Worm (Caenorhabditis elegans) whole organism, L1 larva: ENCODE measurements around the gene F08C6.5.

Experiments
- C04F5.9 ChIP-seq: sonication (generic microtip); optimal IDR thresholded peaks from 2 replicates; lab custom pipeline; 2016; ENCODE audit warnings: missing genetic modification characterization, missing compliant biosample characterization
- C16A3.4 ChIP-seq: fragments of 150-350 bp; optimal IDR thresholded peaks from 2 replicates; lab custom pipeline; 2014; ENCODE audit warnings: missing biosample characterization, missing genetic modification characterization
- F16B12.6 ChIP-seq: fragments of 150-350 bp; optimal IDR thresholded peaks from 2 replicates; lab custom pipeline; 2014; ENCODE audit warnings: missing biosample characterization, missing genetic modification characterization
- Y116A8C.19 ChIP-seq: sonication (generic microtip); optimal IDR thresholded peaks from 2 replicates; lab custom pipeline; 2016; ENCODE audit warnings: missing compliant biosample characterization, missing genetic modification characterization, borderline replicate concordance
- blmp-1 ChIP-seq: fragments of 150-350 bp; optimal IDR thresholded peaks from 2 replicates; lab custom pipeline; 2014; ENCODE audit warnings: missing biosample characterization, missing genetic modification characterization
- ceh-63 ChIP-seq: fragments of 200-800 bp; sonication (Bioruptor generic); optimal IDR thresholded peaks from 2 replicates; lab custom pipeline; 2018; ENCODE audit warnings: mild to moderate bottlenecking, missing genetic modification characterization, missing compliant biosample characterization
- ceh-90 ChIP-seq: sonication (generic microtip); optimal IDR thresholded peaks from 2 replicates; lab custom pipeline; 2016; ENCODE audit warnings: missing genetic modification characterization, missing compliant biosample characterization
- dsc-1 ChIP-seq: sonication (generic microtip); optimal IDR thresholded peaks from 2 replicates; lab custom pipeline; 2016; ENCODE audit warnings: mild to moderate bottlenecking, missing genetic modification characterization, missing compliant biosample characterization
- efl-1 ChIP-seq, 4 experiments: fragments of 150-350 bp; optimal IDR thresholded peaks in 3 of 4; peaks in 1 of 4; 1 replicate in 1 of 4; 2 replicates in 3 of 4; lab custom pipeline; 2014; ENCODE audit warnings: missing biosample characterization in 2 of 4, missing genetic modification characterization in 2 of 4, missing genetic modification reagents in 2 of 4
- egl-13 ChIP-seq: sonication (generic microtip); optimal IDR thresholded peaks from 2 replicates; lab custom pipeline; 2016; ENCODE audit warnings: missing genotype, missing genetic modification reagents, missing genetic modification characterization, missing compliant biosample characterization
- fkh-10 ChIP-seq: sonication (generic microtip); optimal IDR thresholded peaks from 2 replicates; lab custom pipeline; 2017; ENCODE audit warnings: missing biosample characterization, missing genetic modification reagents, missing genetic modification characterization
- fkh-4 ChIP-seq: sonication (generic microtip); optimal IDR thresholded peaks from 2 replicates; lab custom pipeline; 2016; ENCODE audit warnings: missing compliant biosample characterization, missing genetic modification characterization, borderline replicate concordance
- fos-1 ChIP-seq: fragments of 150-350 bp; optimal IDR thresholded peaks from 2 replicates; lab custom pipeline; 2014; ENCODE audit warnings: missing biosample characterization, missing genetic modification characterization
- grh-1 ChIP-seq: fragments of 200-800 bp; sonication (Bioruptor generic); IDR thresholded peaks from 2 replicates; pipeline ENCODE4 v1.3.6; 2022; ENCODE audit warnings: missing genetic modification reagents, missing genetic modification characterization, missing compliant biosample characterization
- hlh-4 ChIP-seq: sonication (generic microtip); optimal IDR thresholded peaks from 2 replicates; lab custom pipeline; 2016; ENCODE audit warnings: mild to moderate bottlenecking, missing genetic modification characterization, missing compliant biosample characterization
- hpl-2 ChIP-seq: fragments of 150-350 bp; optimal IDR thresholded peaks from 2 replicates; lab custom pipeline; 2014; ENCODE audit warnings: missing biosample characterization, missing genetic modification reagents, missing genetic modification characterization
- isw-1 ChIP-seq: fragments of 200-800 bp; sonication (Bioruptor generic); IDR thresholded peaks from 2 replicates; pipeline ENCODE4 v1.3.6; 2022; ENCODE audit warnings: missing genetic modification characterization, missing compliant biosample characterization
- lin-13 ChIP-seq: fragments of 150-350 bp; optimal IDR thresholded peaks from 2 replicates; lab custom pipeline; 2014; ENCODE audit warnings: missing biosample characterization, missing genetic modification reagents, missing genetic modification characterization
- lin-14 ChIP-seq: fragments of 200-800 bp; sonication (Bioruptor generic); optimal IDR thresholded peaks from 2 replicates; lab custom pipeline; 2018; ENCODE audit warnings: mild to moderate bottlenecking, missing genetic modification characterization, moderate library complexity, missing compliant biosample characterization
- lir-3 ChIP-seq: sonication (generic microtip); optimal IDR thresholded peaks from 2 replicates; lab custom pipeline; 2016; ENCODE audit warnings: mild to moderate bottlenecking, missing genetic modification characterization, moderate library complexity, missing compliant biosample characterization; ENCODE audit not compliant: poor library complexity
- lsy-2 ChIP-seq, 2 experiments: fragments of 150-350 bp; optimal IDR thresholded peaks; 2 replicates each; lab custom pipeline; 2014; ENCODE audit warnings: missing biosample characterization in 2 of 2, missing genetic modification characterization in 2 of 2
- mep-1 ChIP-seq: fragments of 150-350 bp; optimal IDR thresholded peaks from 2 replicates; lab custom pipeline; 2014; ENCODE audit warnings: missing biosample characterization, missing genetic modification characterization
- nhr-11 ChIP-seq: fragments of 150-350 bp; optimal IDR thresholded peaks from 2 replicates; lab custom pipeline; 2014; ENCODE audit warnings: missing biosample characterization, missing genetic modification characterization
- nhr-20 ChIP-seq: sonication (generic microtip); optimal IDR thresholded peaks from 2 replicates; lab custom pipeline; 2016; ENCODE audit warnings: mild to moderate bottlenecking, missing genetic modification characterization, missing compliant biosample characterization
- nhr-237 ChIP-seq: fragments of 150-350 bp; optimal IDR thresholded peaks from 2 replicates; lab custom pipeline; 2014; ENCODE audit warnings: missing biosample characterization, missing genetic modification characterization
- nhr-47 ChIP-seq: sonication (generic microtip); optimal IDR thresholded peaks from 2 replicates; lab custom pipeline; 2016; ENCODE audit warnings: mild to moderate bottlenecking, missing genetic modification characterization, moderate library complexity, missing compliant biosample characterization
- nhr-71 ChIP-seq: sonication (generic microtip); optimal IDR thresholded peaks from 2 replicates; lab custom pipeline; 2016; ENCODE audit warnings: mild to moderate bottlenecking, missing genetic modification characterization, moderate library complexity, missing compliant biosample characterization
- nhr-76 ChIP-seq: sonication (generic microtip); optimal IDR thresholded peaks from 2 replicates; lab custom pipeline; 2017; ENCODE audit warnings: missing biosample characterization, missing genetic modification characterization
- nhr-77 ChIP-seq: fragments of 150-350 bp; optimal IDR thresholded peaks from 2 replicates; lab custom pipeline; 2014; ENCODE audit warnings: missing biosample characterization, missing genetic modification characterization
- nhr-85 ChIP-seq: sonication (generic microtip); peaks from one replicate; lab custom pipeline; 2016; ENCODE audit warnings: missing genetic modification characterization, inconsistent platforms, missing compliant biosample characterization
- pax-3 ChIP-seq: fragments of 200-800 bp; sonication (Bioruptor generic); optimal IDR thresholded peaks from 2 replicates; lab custom pipeline; 2018; ENCODE audit warnings: mild to moderate bottlenecking, missing genetic modification characterization, moderate library complexity, missing compliant biosample characterization
- rnt-1 ChIP-seq: sonication (generic microtip); optimal IDR thresholded peaks from 2 replicates; lab custom pipeline; 2016; ENCODE audit warnings: mild to moderate bottlenecking, missing genetic modification characterization, moderate library complexity, missing compliant biosample characterization
- sox-4 ChIP-seq: sonication (generic microtip); optimal IDR thresholded peaks from 2 replicates; lab custom pipeline; 2016; ENCODE audit warnings: missing genetic modification characterization, missing compliant biosample characterization
- tbx-2 ChIP-seq: sonication (generic microtip); optimal IDR thresholded peaks from 2 replicates; lab custom pipeline; 2016; ENCODE audit warnings: missing genetic modification characterization, missing compliant biosample characterization
- unc-62 ChIP-seq: fragments of 150-350 bp; optimal IDR thresholded peaks from 2 replicates; lab custom pipeline; 2014; ENCODE audit warnings: missing biosample characterization, missing genetic modification reagents, missing genetic modification characterization
- unc-86 ChIP-seq: sonication (generic microtip); optimal IDR thresholded peaks from 2 replicates; lab custom pipeline; 2016; ENCODE audit warnings: missing genetic modification characterization, missing compliant biosample characterization
- unc-98 ChIP-seq: fragments of 200-800 bp; sonication (Bioruptor generic); IDR thresholded peaks from 2 replicates; pipeline ENCODE4 v1.3.6; 2022; ENCODE audit warnings: missing genetic modification characterization, missing compliant biosample characterization

F08C6.5 gene

DNA sequence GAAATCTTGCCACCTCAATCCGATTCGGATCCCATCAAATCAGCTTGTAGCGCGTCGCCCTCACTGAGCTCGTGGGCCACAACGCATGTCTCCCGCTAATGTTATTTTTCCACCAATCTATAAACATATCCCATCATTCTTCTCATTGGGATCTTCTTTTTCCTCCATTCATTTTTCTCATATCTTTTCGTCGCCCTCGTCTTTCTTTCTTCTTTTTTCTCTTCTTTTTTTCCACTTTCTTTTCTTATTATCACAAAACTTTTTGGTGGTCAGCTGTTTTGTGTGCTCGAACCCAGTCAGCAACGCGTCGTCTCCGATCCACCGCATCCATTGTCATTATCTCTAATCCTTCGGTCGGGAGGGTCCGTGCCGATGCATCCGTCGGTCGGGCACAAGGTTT, 35.4 kb upstream of the F08C6.5 start (continued):
- TF ChIP-seq tbx-2 (tag; lab: Kevin White, UChicago): no peak
- TF ChIP-seq lsy-2 (tag; optimal IDR thresholded peaks at IDR 0.05; lab: Kevin White, UChicago): peak in 1 of 2 experiments; percentile 32
- no peak for TF ChIP-seq hpl-2 (GFP tag; lab: Kevin White, UChicago)
- TF ChIP-seq nhr-47: no peak
- no peak for TF ChIP-seq fos-1 (tag; lab: Kevin White, UChicago)
- TF ChIP-seq nhr-85 (tag; lab: Kevin White, UChicago): no peak
- TF ChIP-seq grh-1 (GFP tag; lab: Robert Waterston, UW): no peak
- no peak for TF ChIP-seq nhr-76 (tag; lab: Kevin White, UChicago)
- TF ChIP-seq ceh-63 (GFP tag; lab: Kevin White, UChicago): no peak
- no peak for TF ChIP-seq Y116A8C.19 (tag; lab: Kevin White, UChicago)
- no peak for TF ChIP-seq C16A3.4 (tag; lab: Kevin White, UChicago)
- no peak for TF ChIP-seq unc-62 (GFP tag; lab: Kevin White, UChicago)
- TF ChIP-seq dsc-1 (tag; lab: Kevin White, UChicago): no peak
- TF ChIP-seq pax-3 (tag; lab: Kevin White, UChicago): no peak
- no peak for TF ChIP-seq nhr-77 (tag; lab: Kevin White, UChicago)
- no peak for TF ChIP-seq ceh-90
- no peak for TF ChIP-seq lin-13 (GFP tag; lab: Kevin White, UChicago)

DNA sequence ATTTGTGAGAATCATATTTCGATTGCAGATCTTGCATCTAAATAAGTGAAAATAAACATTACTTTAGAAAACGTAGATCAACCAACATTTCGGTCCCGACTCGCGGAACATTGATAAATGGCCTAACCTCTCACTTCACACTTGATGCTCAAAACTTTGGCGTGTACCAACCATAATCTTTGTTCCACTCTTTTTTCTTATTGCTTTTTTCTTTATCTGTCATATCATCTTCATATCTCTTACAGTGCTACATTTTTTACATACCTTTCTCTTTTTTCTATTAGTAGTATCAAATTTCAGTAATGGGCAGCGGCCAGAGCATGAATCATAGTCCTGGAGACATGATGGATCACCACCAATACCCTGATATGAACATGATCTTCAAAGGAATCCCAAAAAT, 33.9 kb upstream of the F08C6.5 start, which contains the start of gene F46C8.3:
TSS of gene F46C8.3 (plus strand) at position 301 of the 400 bp plus-strand sequence.
- TF ChIP-seq unc-98 (no peak), efl-1 (optimal IDR thresholded peaks at IDR 0.05; lab: Kevin White, UChicago) (no peak), efl-1 (GFP tag; optimal IDR thresholded peaks at IDR 0.05 in 1 of 2; lab: Kevin White, UChicago) (peak in 1 of 2 experiments; percentile 56)

DNA sequence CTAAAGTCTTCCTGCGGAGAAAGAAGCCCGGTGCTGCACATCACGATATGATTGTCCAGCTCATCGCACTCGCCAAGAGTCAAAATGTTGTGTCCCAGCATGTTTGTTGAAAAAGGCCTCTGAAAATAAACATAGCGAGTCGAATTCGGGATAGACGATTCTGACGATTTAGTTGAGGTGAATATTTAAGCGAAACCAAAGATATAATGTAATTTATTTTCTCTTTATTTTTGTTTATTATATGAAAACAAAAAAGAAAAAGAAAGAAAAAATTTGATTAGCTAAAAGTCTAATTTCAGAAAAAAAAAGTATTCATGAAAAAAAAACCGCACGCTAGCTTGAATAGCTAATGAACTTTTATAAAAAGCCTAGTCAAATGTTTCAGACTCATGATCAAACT, 26.6 kb upstream of the F08C6.5 start, which contains the start of gene ceh-14:
TSS of gene ceh-14 (minus strand) at position 101 of the 400 bp plus-strand sequence.
- no peak for TF ChIP-seq nhr-47
- TF ChIP-seq nhr-85 (tag; lab: Kevin White, UChicago): no peak

DNA sequence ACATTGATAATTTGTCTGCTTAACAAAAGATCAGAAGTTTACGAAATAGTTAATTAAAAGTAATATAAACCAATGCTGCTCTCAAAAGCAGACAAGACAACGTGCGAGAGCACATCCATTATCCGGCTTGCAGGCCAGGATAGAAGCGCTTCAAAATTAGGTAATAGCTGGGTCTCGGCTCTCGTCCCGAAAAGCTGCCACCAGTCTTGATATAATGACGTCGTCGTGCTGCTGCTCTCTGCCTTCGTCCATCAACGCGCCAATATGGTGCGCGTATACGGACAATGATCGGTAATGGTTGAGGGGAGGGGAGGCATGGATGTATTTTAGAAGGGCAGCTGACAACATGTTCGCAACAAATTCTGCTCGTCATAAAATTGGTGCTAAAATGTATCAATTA, 24.8 kb upstream of the F08C6.5 start:
- TF ChIP-seq nhr-11 (tag; lab: Kevin White, UChicago) (no peak), hlh-4 (tag; lab: Kevin White, UChicago) (no peak), sox-4 (no peak), ceh-63 (GFP tag; lab: Kevin White, UChicago) (peak; percentile 71), lin-13 (GFP tag; lab: Kevin White, UChicago) (no peak), nhr-77 (tag; lab: Kevin White, UChicago) (no peak), C04F5.9 (tag; lab: Kevin White, UChicago) (no peak), nhr-71 (tag; lab: Kevin White, UChicago) (no peak)

DNA sequence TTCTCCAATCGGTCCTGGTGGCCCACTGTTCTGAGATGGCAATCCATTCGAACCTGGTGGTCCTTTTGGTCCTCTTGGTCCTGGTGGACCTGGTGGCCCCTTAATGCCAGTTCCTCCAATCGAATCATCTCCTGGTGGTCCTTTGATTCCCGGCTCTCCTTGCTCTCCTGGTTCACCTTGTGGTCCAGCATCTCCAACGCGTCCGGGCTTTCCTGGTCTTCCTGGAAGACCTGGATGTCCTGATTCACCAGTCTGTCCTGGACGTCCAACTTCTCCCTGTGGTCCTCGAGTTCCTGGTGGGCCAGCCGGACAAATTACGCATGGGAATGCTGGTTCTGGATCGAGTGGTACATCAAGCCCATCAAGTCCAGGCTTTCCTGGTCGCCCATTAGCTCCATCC, 22.3 kb upstream of the F08C6.5 start:
- TF ChIP-seq F16B12.6 (tag; lab: Kevin White, UChicago) (no peak), mep-1 (tag; lab: Kevin White, UChicago) (no peak), egl-13 (tag; lab: Kevin White, UChicago) (no peak), isw-1 (no peak), nhr-47 (no peak), fkh-4 (tag; lab: Kevin White, UChicago) (no peak), nhr-20 (tag; lab: Kevin White, UChicago) (no peak), fkh-10 (GFP tag; lab: Kevin White, UChicago) (no peak), blmp-1 (tag; lab: Kevin White, UChicago) (no peak), unc-86 (tag; lab: Kevin White, UChicago) (no peak), lir-3 (tag; lab: Kevin White, UChicago) (no peak), unc-98 (no peak), rnt-1 (tag; lab: Kevin White, UChicago) (no peak), dsc-1 (tag; lab: Kevin White, UChicago) (no peak), nhr-237 (no peak), lin-14 (no peak), ceh-63 (GFP tag; lab: Kevin White, UChicago) (no peak), nhr-77 (tag; lab: Kevin White, UChicago) (no peak)
